Worm (Caenorhabditis elegans) whole organism, late embryonic: Measurements from ENCODE around the gene F41C3.7.

Experiments used
- ama-1 ChIP-seq: fragments of 150-350 bp; optimal IDR thresholded peaks from 2 replicates; lab custom pipeline; 2014
- ceh-31 ChIP-seq: sonication (generic microtip); optimal IDR thresholded peaks from 2 replicates; lab custom pipeline; 2016; ENCODE audit warnings: missing genetic modification characterization, missing compliant biosample characterization
- ceh-6 ChIP-seq: fragments of 200-800 bp; sonication (Bioruptor generic); optimal IDR thresholded peaks from 2 replicates; lab custom pipeline; 2018; ENCODE audit warnings: mild to moderate bottlenecking, missing genetic modification characterization, missing compliant biosample characterization
- ceh-9 ChIP-seq: sonication (generic microtip); optimal IDR thresholded peaks from 2 replicates; lab custom pipeline; 2016; ENCODE audit warnings: mild to moderate bottlenecking, missing genetic modification characterization, inconsistent platforms, missing compliant biosample characterization
- fkh-10 ChIP-seq: fragments of 150-350 bp; optimal IDR thresholded peaks from 2 replicates; lab custom pipeline; 2014; ENCODE audit warnings: missing biosample characterization, missing genetic modification reagents, missing genetic modification characterization
- hlh-6 ChIP-seq: sonication (generic microtip); optimal IDR thresholded peaks from 2 replicates; lab custom pipeline; 2016; ENCODE audit warnings: missing genotype, missing genetic modification characterization, missing compliant biosample characterization
- nhr-11 ChIP-seq: fragments of 150-350 bp; optimal IDR thresholded peaks from 2 replicates; lab custom pipeline; 2014; ENCODE audit warnings: missing biosample characterization, missing genetic modification characterization
- pat-9 ChIP-seq: fragments of 200-800 bp; sonication (Bioruptor generic); optimal IDR thresholded peaks from 2 replicates; lab custom pipeline; 2018; ENCODE audit warnings: mild to moderate bottlenecking, missing genetic modification characterization, moderate library complexity, missing compliant biosample characterization
- sox-4 ChIP-seq: sonication (generic microtip); optimal IDR thresholded peaks from 2 replicates; lab custom pipeline; 2017; ENCODE audit warnings: mild to moderate bottlenecking, missing genetic modification characterization, inconsistent platforms, missing compliant biosample characterization
- unc-55 ChIP-seq: sonication (generic microtip); optimal IDR thresholded peaks from 2 replicates; lab custom pipeline; 2017; ENCODE audit warnings: missing biosample characterization, missing genetic modification reagents, missing genetic modification characterization

DNA sequence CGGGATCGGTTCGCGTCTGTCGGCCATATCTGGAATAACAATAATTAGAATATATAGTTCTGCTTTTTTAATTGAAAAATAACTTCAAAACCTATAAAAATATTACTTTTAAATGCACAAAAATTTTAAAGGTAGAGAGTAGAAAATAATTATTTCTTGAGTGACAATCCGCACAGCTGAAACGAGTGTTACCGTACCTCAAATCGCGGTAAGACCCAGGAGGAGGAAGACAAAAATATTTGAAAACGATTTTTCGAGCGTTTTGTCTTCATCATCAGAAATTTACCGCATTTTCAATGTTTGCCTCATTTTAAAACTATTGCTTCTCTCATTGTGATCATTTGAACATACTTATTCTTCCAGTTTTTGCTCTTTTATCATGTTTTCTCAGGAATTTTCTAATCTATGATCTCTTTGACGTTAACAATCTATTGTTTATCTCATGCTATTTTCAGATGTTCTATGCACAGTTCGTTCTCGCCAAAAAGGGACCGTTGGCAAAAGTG, 31.5 kb upstream of the F41C3.7 start, which contains the start of the genes rpn-5 and scc-1:
- no peak for TF ChIP-seq ceh-9 (tag; lab: Kevin White, UChicago)
- no peak for TF ChIP-seq pat-9
- no peak for TF ChIP-seq hlh-6 (tag; lab: Kevin White, UChicago)
- no peak for TF ChIP-seq ama-1 (lab: Kevin White, UChicago)
- TF ChIP-seq ceh-6, result no peak
- TF ChIP-seq fkh-10 (GFP tag; lab: Kevin White, UChicago), result no peak
- TF ChIP-seq ceh-31 (tag; lab: Kevin White, UChicago), result no peak
- TF ChIP-seq nhr-11 (tag; lab: Kevin White, UChicago), result no peak
- TF ChIP-seq unc-55 (GFP tag; lab: Kevin White, UChicago), result peak; percentile 97
- TF ChIP-seq sox-4 (tag; lab: Kevin White, UChicago), result no peak
